Worm (Caenorhabditis elegans): ENCODE measurements around the gene F33H12.7.
A peak's percentile ranks its signal among the peaks of the same experiment; 100 is the strongest.
"Not testable (repeated sequence)": the region's sequence is repeated elsewhere in the genome, so short reads cannot be mapped to it uniquely, and the experiment has no call there.

F33H12.7 gene

DNA sequence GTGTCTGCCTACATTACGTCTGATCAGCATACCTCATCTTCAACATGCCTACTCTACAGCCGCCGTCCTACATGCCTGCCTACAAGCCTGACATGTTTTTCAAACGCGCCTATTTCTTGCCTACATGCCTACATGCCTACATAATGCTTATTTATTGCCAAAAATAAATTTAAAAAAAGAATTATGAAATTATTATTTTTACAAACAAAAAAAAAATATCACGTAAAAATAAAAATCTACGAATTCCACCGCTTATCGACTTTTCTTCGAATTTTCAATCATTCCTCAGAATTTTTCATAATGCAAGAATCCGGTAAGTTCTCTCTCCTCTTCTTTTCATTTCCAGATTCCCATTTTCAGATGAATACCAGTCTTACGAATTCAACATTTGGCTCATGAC is 35.8 kb upstream of the F33H12.7 start, which contains the start of gene D2062.5:
TSS of gene D2062.5 (plus strand) at position 301 of the 400 bp plus-strand sequence.
- TF ChIP-seq nhr-11 (tag; optimal IDR thresholded peaks at IDR 0.05) (no peak), dmd-4 (tag; optimal IDR thresholded peaks at IDR 0.05; ENCODE audit: borderline replicate concordance) (no peak)

DNA sequence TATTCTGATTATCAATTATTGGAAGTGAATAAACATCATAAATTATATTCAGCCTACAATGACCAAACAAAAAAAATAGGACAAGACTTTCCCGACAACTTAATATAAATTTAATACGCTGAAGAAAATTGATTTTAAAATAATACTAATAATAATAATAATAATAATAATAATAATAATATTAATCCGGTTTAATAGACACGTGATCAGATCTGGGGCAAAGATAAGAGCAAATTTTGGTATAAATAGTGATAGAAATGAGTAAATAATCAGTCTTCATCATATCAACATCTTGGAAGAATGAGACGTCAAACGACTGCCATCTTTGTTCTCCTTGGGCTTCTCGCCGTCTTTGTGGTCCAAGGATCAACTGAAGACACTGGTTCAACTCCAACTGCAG is 32.4 kb upstream of the F33H12.7 start, which contains the start of gene msrp-6:
TSS of gene msrp-6 (plus strand) at position 301 of the 400 bp plus-strand sequence.
- not testable (repeated sequence) for TF ChIP-seq hlh-30 (tag; optimal IDR thresholded peaks at IDR 0.05; ENCODE audit: insufficient read depth); hlh-8 (tag; optimal IDR thresholded peaks at IDR 0.05); Y22D7AL.16 (tag; optimal IDR thresholded peaks at IDR 0.05)

DNA sequence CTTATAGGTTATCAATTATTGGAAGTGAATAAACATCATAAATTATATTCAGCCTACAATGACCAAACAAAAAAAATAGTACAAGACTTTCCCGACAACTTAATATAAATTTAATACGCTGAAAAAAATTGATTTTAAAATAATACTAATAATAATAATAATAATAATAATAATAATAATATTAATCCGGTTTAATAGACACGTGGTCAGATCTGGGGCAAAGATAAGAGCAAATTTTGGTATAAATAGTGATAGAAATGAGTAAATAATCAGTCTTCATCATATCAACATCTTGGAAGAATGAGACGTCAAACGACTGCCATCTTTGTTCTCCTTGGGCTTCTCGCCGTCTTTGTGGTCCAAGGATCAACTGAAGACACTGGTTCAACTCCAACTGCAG is 29.9 kb upstream of the F33H12.7 start, which contains the start of gene msrp-5:
TSS of gene msrp-5 (plus strand) at position 301 of the 400 bp plus-strand sequence.
- TF ChIP-seq ets-4, ceh-9, hlh-8 (tag; optimal IDR thresholded peaks at IDR 0.05): not testable (repeated sequence)

DNA sequence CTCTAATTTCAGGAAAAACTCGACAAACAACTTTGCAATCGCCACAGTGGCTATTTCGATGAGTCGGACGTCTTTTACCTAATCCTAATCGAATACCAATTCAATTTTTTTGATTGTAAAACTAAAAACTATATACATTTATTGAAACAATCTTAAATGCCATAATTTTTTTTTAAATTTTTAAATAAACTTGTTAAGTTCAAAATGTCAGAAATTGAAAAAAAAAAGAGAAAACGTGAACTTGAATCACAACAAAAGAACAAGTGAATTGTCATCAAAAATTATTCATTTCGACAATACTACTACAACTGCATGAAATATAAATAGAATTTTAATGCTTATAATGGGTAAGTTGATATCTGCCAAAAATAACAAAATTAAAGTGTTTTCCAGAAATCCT is 25.6 kb upstream of the F33H12.7 start, which contains the start of gene D2062.13:
TSS of gene D2062.13 (plus strand) at position 301 of the 400 bp plus-strand sequence.
- not testable (repeated sequence) for TF ChIP-seq tbx-7 (tag; optimal IDR thresholded peaks at IDR 0.05); pha-4 (tag; optimal IDR thresholded peaks at IDR 0.05); ceh-45 (GFP tag; IDR thresholded peaks at IDR 0.05)

DNA sequence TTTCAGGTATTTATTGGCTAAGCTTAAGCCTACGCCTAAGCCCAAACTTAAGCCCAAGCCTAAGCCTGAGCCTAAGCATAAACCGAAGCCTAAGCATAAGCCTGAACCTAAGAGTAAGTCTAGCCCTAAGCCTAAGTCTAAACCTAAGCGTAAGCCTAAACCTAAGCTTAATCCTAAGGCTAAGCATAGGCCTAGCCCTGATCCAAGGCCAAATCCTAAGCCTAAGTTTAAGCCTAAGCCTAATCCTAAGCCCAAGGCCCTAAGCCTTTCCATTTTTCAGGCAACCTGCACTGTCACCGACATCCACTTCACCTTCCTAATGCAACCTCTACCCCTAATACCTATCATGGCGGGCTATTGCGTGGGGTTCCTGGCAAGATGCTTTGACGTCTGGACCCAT is 24.3 kb upstream of the F33H12.7 start:
- peak; percentile 56 for TF ChIP-seq dve-1 (tag; optimal IDR thresholded peaks at IDR 0.05)
- TF ChIP-seq ceh-34 (tag; optimal IDR thresholded peaks at IDR 0.05): no peak
- no peak for TF ChIP-seq ceh-24 (tag; optimal IDR thresholded peaks at IDR 0.05)
- no peak for TF ChIP-seq pros-1 (tag; optimal IDR thresholded peaks at IDR 0.05)
- TF ChIP-seq pax-1 (tag; optimal IDR thresholded peaks at IDR 0.05): no peak

DNA sequence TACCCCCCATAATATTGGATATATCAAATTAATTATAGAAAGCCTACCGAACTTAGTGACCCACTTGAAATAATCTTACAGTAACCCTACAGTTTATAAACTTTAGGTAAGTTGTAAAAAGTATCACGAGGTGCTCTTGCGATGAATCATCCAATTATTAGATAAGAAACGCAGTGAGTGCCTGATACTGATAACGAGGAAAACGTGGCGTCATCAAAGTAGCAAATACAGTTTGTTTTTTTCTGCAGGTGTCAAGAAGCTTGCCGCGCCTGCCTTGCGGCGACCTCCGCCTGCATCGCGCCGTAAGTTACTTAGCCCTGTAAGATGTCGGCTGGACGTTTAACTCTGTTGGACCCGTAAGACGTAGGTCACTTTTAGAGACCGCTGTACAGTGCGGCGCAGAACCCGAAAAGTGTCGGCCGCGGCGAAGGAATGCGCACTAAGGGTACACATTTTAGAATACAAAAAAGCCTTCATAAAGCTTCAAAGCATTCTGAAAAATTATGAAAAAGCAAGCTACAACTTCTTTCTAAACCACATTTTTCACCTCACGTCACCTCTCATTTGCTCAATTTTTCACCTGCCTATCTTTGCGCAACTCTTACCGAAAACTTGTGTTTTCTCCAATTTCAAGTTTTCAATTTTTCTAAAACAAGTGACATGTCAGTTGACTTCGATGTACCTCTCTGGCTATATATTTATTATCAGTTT is 23.6 kb upstream of the F33H12.7 start, which contains the start of gene sri-38:
TSS of gene sri-38 (plus strand) at position 661 of the 711 bp plus-strand sequence.
- TF ChIP-seq eyg-1 (tag; optimal IDR thresholded peaks at IDR 0.05) (no peak), elt-2 (tag; optimal IDR thresholded peaks at IDR 0.05) (peak; percentile 86), ceh-30 (tag; optimal IDR thresholded peaks at IDR 0.05) (no peak)

DNA sequence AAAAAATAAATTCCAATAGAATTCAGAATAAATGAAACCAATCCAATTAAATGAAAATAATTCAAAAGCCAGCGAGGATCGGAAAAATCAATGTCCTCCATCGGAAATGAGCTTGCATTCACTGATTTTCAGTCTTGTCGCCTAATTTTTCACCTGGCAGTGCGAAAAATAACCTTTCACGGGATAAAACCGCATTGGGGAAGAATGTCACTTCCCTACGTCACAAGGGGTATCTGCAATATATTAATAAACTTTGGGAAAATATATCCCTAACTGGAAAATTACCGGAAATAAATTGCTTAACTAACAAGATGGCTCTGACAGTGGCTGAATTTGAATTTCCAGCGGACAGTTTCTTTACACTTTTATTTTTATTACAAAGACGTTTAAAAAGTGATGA is 18.6 kb upstream of the F33H12.7 start, which contains the start of gene sri-77:
TSS of gene sri-77 (minus strand) at position 101 of the 400 bp plus-strand sequence.
- TF ChIP-seq unc-3 (GFP tag; conservative IDR thresholded peaks at IDR 0.05): no peak
- no peak for TF ChIP-seq unc-3 (tag; optimal IDR thresholded peaks at IDR 0.05)
- no peak for TF ChIP-seq tbx-7 (tag; optimal IDR thresholded peaks at IDR 0.05)
- no peak for TF ChIP-seq dve-1 (tag; optimal IDR thresholded peaks at IDR 0.05)
- no peak for TF ChIP-seq ttx-3 (tag; optimal IDR thresholded peaks at IDR 0.05)
- no peak for TF ChIP-seq che-1 (tag; optimal IDR thresholded peaks at IDR 0.05)
- TF ChIP-seq gmeb-2 (tag; optimal IDR thresholded peaks at IDR 0.05): no peak

DNA sequence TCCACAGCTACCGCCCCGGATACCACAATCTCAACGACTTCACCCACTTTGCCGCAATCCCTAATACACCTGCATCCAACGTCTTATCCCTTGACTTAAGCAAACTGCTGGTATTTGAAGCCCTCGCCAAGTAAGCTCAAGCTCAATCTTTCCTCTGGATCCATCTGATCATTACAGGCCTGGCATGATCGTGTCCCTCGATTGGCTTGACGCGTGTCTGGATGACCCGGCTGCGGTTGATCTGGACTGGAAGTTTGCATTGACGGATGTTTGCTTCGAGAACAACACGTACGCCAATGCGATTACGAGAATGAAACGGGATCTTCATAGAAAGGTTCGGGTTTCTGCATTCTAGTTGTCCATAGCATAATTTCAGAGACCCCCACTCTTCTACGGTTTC is 14.2 kb upstream of the F33H12.7 start:
- TF ChIP-seq unc-42 (tag; optimal IDR thresholded peaks at IDR 0.05) (no peak), pat-9 (tag; optimal IDR thresholded peaks at IDR 0.05) (no peak), nfya-1 (tag; optimal IDR thresholded peaks at IDR 0.05) (no peak), ref-2 (tag; optimal IDR thresholded peaks at IDR 0.05) (no peak), dve-1 (tag; optimal IDR thresholded peaks at IDR 0.05) (no peak), madf-2 (tag; optimal IDR thresholded peaks at IDR 0.05) (no peak), nhr-11 (tag; optimal IDR thresholded peaks at IDR 0.05) (no peak), elt-4 (tag; optimal IDR thresholded peaks at IDR 0.05) (no peak), ceh-31 (tag; optimal IDR thresholded peaks at IDR 0.05) (no peak), elt-2 (tag; optimal IDR thresholded peaks at IDR 0.05) (no peak), sdc-2 (tag; optimal IDR thresholded peaks at IDR 0.05) (no peak), ahr-1 (tag; optimal IDR thresholded peaks at IDR 0.05) (no peak), K09A11.1 (tag; optimal IDR thresholded peaks at IDR 0.05; ENCODE audit: insufficient read depth) (no peak), K02D7.2 (tag; optimal IDR thresholded peaks at IDR 0.05) (no peak), zip-5 (tag; optimal IDR thresholded peaks at IDR 0.05) (no peak), ceh-18 (tag; optimal IDR thresholded peaks at IDR 0.05) (no peak), ceh-45 (GFP tag; IDR thresholded peaks at IDR 0.05) (no peak), fkh-10 (GFP tag; optimal IDR thresholded peaks at IDR 0.05) (no peak), ceh-24 (tag; optimal IDR thresholded peaks at IDR 0.05) (no peak)
